Worm (Caenorhabditis elegans) whole organism, L3 larva: ENCODE measurements around the gene F22B3.10.

Experiments used
- aly-2 ChIP-seq: fragments of 150-350 bp; optimal IDR thresholded peaks from 2 replicates; lab custom pipeline; 2014; ENCODE audit warnings: missing biosample characterization, missing genetic modification characterization
- ama-1 ChIP-seq: fragments of 150-350 bp; optimal IDR thresholded peaks from 2 replicates; lab custom pipeline; 2018
- ceh-28 ChIP-seq: fragments of 150-350 bp; optimal IDR thresholded peaks from 2 replicates; lab custom pipeline; 2014; ENCODE audit warnings: missing biosample characterization, missing genetic modification reagents, missing genetic modification characterization
- ceh-82 ChIP-seq: fragments of 150-350 bp; optimal IDR thresholded peaks from 2 replicates; lab custom pipeline; 2014; ENCODE audit warnings: missing biosample characterization, missing genetic modification characterization
- ceh-9 ChIP-seq: sonication (generic microtip); optimal IDR thresholded peaks from 2 replicates; lab custom pipeline; 2018; ENCODE audit warnings: missing biosample characterization, missing genetic modification characterization
- daf-12 ChIP-seq: fragments of 150-350 bp; optimal IDR thresholded peaks from 2 replicates; lab custom pipeline; 2014; ENCODE audit warnings: missing biosample characterization, missing genetic modification reagents, missing genetic modification characterization
- egl-5 ChIP-seq: fragments of 150-350 bp; optimal IDR thresholded peaks from 2 replicates; lab custom pipeline; 2017; ENCODE audit warnings: missing biosample characterization, missing genetic modification reagents, missing genetic modification characterization, inconsistent platforms
- elt-1 ChIP-seq: fragments of 150-350 bp; optimal IDR thresholded peaks from 2 replicates; lab custom pipeline; 2014; ENCODE audit warnings: missing biosample characterization, missing genetic modification characterization
- elt-2 ChIP-seq: sonication (generic microtip); optimal IDR thresholded peaks from 2 replicates; lab custom pipeline; 2016; ENCODE audit warnings: missing genetic modification reagents, mild to moderate bottlenecking, missing genetic modification characterization, missing compliant biosample characterization
- eor-1 ChIP-seq, 2 experiments: fragments of 150-350 bp; optimal IDR thresholded peaks; 2 replicates each; lab custom pipeline; 2014 to 2018; ENCODE audit warnings: missing biosample characterization in 2 of 2, missing genetic modification characterization in 2 of 2
- fkh-10 ChIP-seq: sonication (generic microtip); optimal IDR thresholded peaks from 2 replicates; lab custom pipeline; 2017; ENCODE audit warnings: missing biosample characterization, missing genetic modification reagents, missing genetic modification characterization
- fkh-2 ChIP-seq: fragments of 150-350 bp; optimal IDR thresholded peaks from 2 replicates; lab custom pipeline; 2014; ENCODE audit warnings: missing biosample characterization, missing genetic modification reagents, missing genetic modification characterization
- fos-1 ChIP-seq: fragments of 150-350 bp; optimal IDR thresholded peaks from 2 replicates; lab custom pipeline; 2014; ENCODE audit warnings: missing biosample characterization, missing genetic modification characterization
- lin-15B ChIP-seq: fragments of 150-350 bp; optimal IDR thresholded peaks from 2 replicates; lab custom pipeline; 2014; ENCODE audit warnings: missing biosample characterization, missing genetic modification characterization
- lin-39 ChIP-seq: fragments of 150-350 bp; optimal IDR thresholded peaks from 2 replicates; lab custom pipeline; 2018; ENCODE audit warnings: missing biosample characterization, missing genetic modification reagents, missing genetic modification characterization
- lsy-12 ChIP-seq: sonication (generic microtip); optimal IDR thresholded peaks from 2 replicates; lab custom pipeline; 2016; ENCODE audit warnings: mild to moderate bottlenecking, missing genetic modification characterization, missing compliant biosample characterization
- mdl-1 ChIP-seq: fragments of 150-350 bp; optimal IDR thresholded peaks from 2 replicates; lab custom pipeline; 2014; ENCODE audit warnings: missing biosample characterization, missing genetic modification characterization
- mml-1 ChIP-seq: fragments of 150-350 bp; sonication (generic microtip); optimal IDR thresholded peaks from 3 replicates; lab custom pipeline; 2014; ENCODE audit warnings: missing biosample characterization, missing genetic modification characterization
- nhr-11 ChIP-seq: fragments of 150-350 bp; optimal IDR thresholded peaks from 2 replicates; lab custom pipeline; 2014; ENCODE audit warnings: missing biosample characterization, missing genetic modification characterization
- nhr-23 ChIP-seq: fragments of 150-350 bp; optimal IDR thresholded peaks from 2 replicates; lab custom pipeline; 2014; ENCODE audit warnings: missing biosample characterization, missing genetic modification reagents, missing genetic modification characterization
- nhr-25 ChIP-seq: sonication (generic microtip); optimal IDR thresholded peaks from 2 replicates; lab custom pipeline; 2017; ENCODE audit warnings: missing biosample characterization, missing genetic modification characterization
- nhr-43 ChIP-seq: sonication (generic microtip); optimal IDR thresholded peaks from 2 replicates; lab custom pipeline; 2016; ENCODE audit warnings: mild to moderate bottlenecking, missing genetic modification characterization, missing compliant biosample characterization; ENCODE audit not compliant: poor library complexity, severe bottlenecking
- nhr-67 ChIP-seq: fragments of 150-350 bp; optimal IDR thresholded peaks from 2 replicates; lab custom pipeline; 2014; ENCODE audit warnings: missing biosample characterization, missing genetic modification characterization
- nhr-76 ChIP-seq: fragments of 150-350 bp; sonication (generic microtip); optimal IDR thresholded peaks from 5 replicates; lab custom pipeline; 2014; ENCODE audit warnings: missing biosample characterization, missing genetic modification characterization
- nhr-77 ChIP-seq: fragments of 150-350 bp; optimal IDR thresholded peaks from 2 replicates; lab custom pipeline; 2014; ENCODE audit warnings: missing biosample characterization, missing genetic modification characterization
- pha-4 ChIP-seq: fragments of 150-350 bp; optimal IDR thresholded peaks from 2 replicates; lab custom pipeline; 2014; ENCODE audit warnings: missing biosample characterization, missing genetic modification reagents, missing genetic modification characterization
- pqm-1 ChIP-seq: fragments of 150-350 bp; optimal IDR thresholded peaks from 2 replicates; lab custom pipeline; 2017; ENCODE audit warnings: missing biosample characterization, missing genetic modification characterization, inconsistent platforms
- skn-1 ChIP-seq: fragments of 150-350 bp; optimal IDR thresholded peaks from 2 replicates; lab custom pipeline; 2014; ENCODE audit warnings: missing biosample characterization, missing genetic modification characterization
- snpc-4 ChIP-seq: fragments of 150-350 bp; optimal IDR thresholded peaks from 2 replicates; lab custom pipeline; 2014; ENCODE audit warnings: missing biosample characterization, missing genetic modification characterization
- unc-39 ChIP-seq: sonication (generic microtip); optimal IDR thresholded peaks from 4 replicates; lab custom pipeline; 2017; ENCODE audit warnings: missing biosample characterization, missing genetic modification characterization
- unc-62 ChIP-seq: fragments of 150-350 bp; sonication (generic microtip); optimal IDR thresholded peaks from 4 replicates; lab custom pipeline; 2014; ENCODE audit warnings: missing biosample characterization, missing genetic modification reagents, missing genetic modification characterization
- zag-1 ChIP-seq: fragments of 150-350 bp; optimal IDR thresholded peaks from 2 replicates; lab custom pipeline; 2014; ENCODE audit warnings: missing biosample characterization, missing genetic modification characterization
- ztf-11 ChIP-seq: fragments of 150-350 bp; optimal IDR thresholded peaks from 2 replicates; lab custom pipeline; 2014; ENCODE audit warnings: missing biosample characterization, missing genetic modification characterization
- ztf-4 ChIP-seq: fragments of 150-350 bp; optimal IDR thresholded peaks from 2 replicates; lab custom pipeline; 2014; ENCODE audit warnings: missing biosample characterization, missing genetic modification characterization

F22B3.10 gene

DNA sequence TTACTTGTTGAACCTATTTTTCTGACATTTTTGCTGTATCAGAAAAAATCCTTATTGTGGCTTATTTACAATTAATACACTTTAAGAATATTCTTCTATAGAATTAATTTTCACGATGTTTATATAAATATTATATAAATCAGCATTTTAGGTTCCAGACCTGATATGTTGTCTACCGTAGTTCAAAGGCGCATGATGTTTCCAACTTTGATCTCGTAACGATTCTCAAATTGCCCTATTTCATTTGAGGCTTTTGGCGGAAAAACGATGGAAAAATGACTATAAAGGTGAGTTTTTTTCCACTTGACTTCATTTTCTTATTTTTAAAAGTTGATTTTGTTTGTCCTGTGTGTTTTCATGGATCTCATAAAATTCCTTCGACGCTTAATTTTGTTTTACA is 4.7 kb downstream of the F22B3.10 start, which contains the start of gene gfat-2:
gfat-2 (plus strand) TSS at position 145 of the 400 bp plus-strand sequence.
- TF ChIP-seq egl-5 (tag; lab: Kevin White, UChicago), result no peak
- TF ChIP-seq aly-2 (tag; lab: Kevin White, UChicago), result no peak
- TF ChIP-seq elt-1 (tag; lab: Kevin White, UChicago), result no peak
- TF ChIP-seq zag-1, result no peak
- TF ChIP-seq skn-1, result no peak
- TF ChIP-seq mdl-1 (tag; lab: Kevin White, UChicago), result no peak
- no peak for TF ChIP-seq nhr-43 (tag; lab: Kevin White, UChicago)
- no peak for TF ChIP-seq nhr-11
- no peak for TF ChIP-seq nhr-77 (tag; lab: Kevin White, UChicago)
- no peak for TF ChIP-seq snpc-4 (tag; lab: Kevin White, UChicago)
- no peak for TF ChIP-seq elt-2 (tag; lab: Kevin White, UChicago)
- TF ChIP-seq unc-62 (GFP tag; lab: Kevin White, UChicago), result no peak
- no peak for TF ChIP-seq ceh-28 (tag; lab: Kevin White, UChicago)
- TF ChIP-seq ceh-82 (tag; lab: Kevin White, UChicago), result no peak
- no peak for TF ChIP-seq ama-1 (lab: Kevin White, UChicago)
- TF ChIP-seq fos-1 (tag; lab: Kevin White, UChicago), result no peak
- TF ChIP-seq ztf-4 (tag; lab: Kevin White, UChicago), result no peak
- no peak for TF ChIP-seq mml-1 (tag; lab: Kevin White, UChicago)
- no peak for TF ChIP-seq nhr-23 (tag; lab: Kevin White, UChicago)
- no peak for TF ChIP-seq nhr-25 (tag; lab: Kevin White, UChicago)

DNA sequence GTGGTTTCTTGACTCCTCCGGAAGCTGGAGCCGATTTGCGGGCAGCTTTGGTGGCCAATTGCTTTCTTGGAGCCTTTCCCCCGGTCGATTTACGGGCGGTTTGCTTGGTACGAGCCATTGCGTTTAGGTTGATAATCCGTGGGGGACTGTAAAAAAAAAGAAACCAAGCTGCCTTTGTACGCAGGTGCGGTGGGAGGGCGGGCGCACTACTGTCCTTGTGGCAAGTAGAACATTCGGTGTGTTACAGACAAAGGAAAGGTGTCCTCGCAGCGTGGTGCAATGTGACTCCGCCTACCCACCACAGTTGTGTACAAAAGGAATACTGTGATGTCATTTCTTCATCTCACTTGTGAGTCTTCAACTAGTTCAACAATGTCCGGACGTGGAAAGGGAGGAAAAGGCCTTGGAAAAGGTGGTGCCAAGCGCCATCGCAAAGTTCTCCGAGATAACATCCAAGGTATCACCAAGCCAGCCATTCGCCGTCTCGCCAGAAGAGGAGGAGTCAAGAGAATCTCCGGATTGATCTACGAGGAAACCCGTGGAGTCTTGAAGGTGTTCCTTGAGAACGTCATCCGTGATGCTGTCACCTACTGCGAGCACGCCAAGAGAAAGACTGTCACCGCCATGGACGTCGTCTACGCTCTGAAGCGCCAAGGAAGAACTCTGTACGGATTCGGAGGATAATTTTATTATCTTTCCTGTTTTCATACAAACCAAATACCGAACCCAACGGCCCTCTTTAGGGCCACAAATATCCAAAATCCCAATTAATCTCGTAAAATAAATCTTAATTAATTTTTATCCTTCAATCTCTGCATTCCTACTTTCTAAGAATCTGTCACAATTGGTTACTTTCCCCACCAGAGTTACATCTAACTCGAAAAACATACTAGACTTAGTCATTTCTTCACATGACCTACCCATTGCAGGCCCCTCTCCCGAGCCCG is 7.8 kb downstream of the F22B3.10 start, which contains the start of the genes his-63 and his-64:
his-63 (minus strand) TSS at position 118 of the 947 bp plus-strand sequence.
his-64 (plus strand) TSS at position 373 of the 947 bp plus-strand sequence.
- peak; percentile 23 for TF ChIP-seq nhr-25 (tag; lab: Kevin White, UChicago)

DNA sequence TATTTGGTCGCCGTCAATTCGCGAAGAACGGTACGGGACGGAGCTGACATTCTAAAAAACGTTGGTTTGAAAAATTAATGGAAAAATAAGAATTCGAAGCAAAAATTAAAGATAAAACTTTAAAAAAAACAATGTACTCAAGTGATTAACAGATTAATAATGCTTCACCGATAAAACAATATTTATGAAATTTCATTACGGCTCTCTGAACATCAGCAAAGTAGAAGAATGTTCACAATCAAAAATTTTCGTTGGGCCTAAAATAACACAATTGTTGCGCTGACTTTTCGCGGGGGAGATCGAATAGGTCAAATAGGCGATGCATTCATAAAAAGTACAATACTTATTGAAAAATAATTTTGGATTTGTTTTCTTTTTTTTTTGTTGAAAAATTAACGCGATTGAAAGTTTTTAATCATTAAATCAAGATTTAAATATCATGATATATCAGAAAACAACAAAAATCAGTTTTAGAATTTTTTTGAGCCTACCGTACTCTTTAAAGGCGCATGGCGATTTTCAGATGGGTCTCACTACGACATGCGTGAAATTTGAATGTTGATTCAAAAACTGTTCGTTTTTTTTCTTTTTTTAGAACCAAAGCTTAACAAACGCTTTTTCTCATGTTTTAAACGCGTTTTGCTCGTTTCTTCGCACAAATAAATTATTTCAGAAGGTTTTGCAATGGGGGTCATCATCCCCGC is 11.4 kb downstream of the F22B3.10 start, which contains the start of the genes memi-3 and cyp-31A2:
memi-3 (minus strand) TSS at position 51 of the 704 bp plus-strand sequence.
cyp-31A2 (plus strand) TSS at position 674 of the 704 bp plus-strand sequence.
- TF ChIP-seq lin-15B, result no peak
- TF ChIP-seq ceh-28 (tag; lab: Kevin White, UChicago), result no peak
- TF ChIP-seq daf-12 (tag; lab: Kevin White, UChicago), result no peak
- TF ChIP-seq mml-1 (tag; lab: Kevin White, UChicago), result no peak
- TF ChIP-seq nhr-43 (tag; lab: Kevin White, UChicago), result no peak
- no peak for TF ChIP-seq ztf-11 (tag; lab: Kevin White, UChicago)
- TF ChIP-seq ceh-82 (tag; lab: Kevin White, UChicago), result no peak
- no peak for TF ChIP-seq fos-1 (tag; lab: Kevin White, UChicago)
- TF ChIP-seq lsy-12, result no peak
- no peak for TF ChIP-seq nhr-76 (tag; lab: Kevin White, UChicago)
- no peak for TF ChIP-seq elt-1 (tag; lab: Kevin White, UChicago)
- TF ChIP-seq fkh-2 (tag; lab: Kevin White, UChicago), result no peak
- no peak for TF ChIP-seq ceh-9 (tag; lab: Kevin White, UChicago)
- TF ChIP-seq zag-1, result no peak
- no peak for TF ChIP-seq nhr-67 (tag; lab: Kevin White, UChicago)
- no peak for TF ChIP-seq skn-1
- TF ChIP-seq eor-1 (tag; optimal IDR thresholded peaks at IDR 0.05; lab: Kevin White, UChicago), result no peak
- TF ChIP-seq pha-4, result no peak
- no peak for TF ChIP-seq nhr-23 (tag; lab: Kevin White, UChicago)

- TF ChIP-seq nhr-11 (no peak), aly-2 (tag; lab: Kevin White, UChicago) (no peak), ceh-28 (tag; lab: Kevin White, UChicago) (no peak), fkh-10 (GFP tag; lab: Kevin White, UChicago) (no peak), mml-1 (tag; lab: Kevin White, UChicago) (no peak), nhr-25 (tag; lab: Kevin White, UChicago) (no peak), lin-15B (no peak), ztf-11 (tag; lab: Kevin White, UChicago) (no peak), ztf-4 (tag; lab: Kevin White, UChicago) (no peak), pqm-1 (tag; lab: Kevin White, UChicago) (no peak), lsy-12 (no peak), eor-1 (tag; optimal IDR thresholded peaks at IDR 0.05; lab: Kevin White, UChicago) (no peak), lin-39 (tag; lab: Kevin White, UChicago) (no peak), unc-39 (no peak), elt-1 (tag; lab: Kevin White, UChicago) (no peak), skn-1 (no peak)
- TF ChIP-seq, all 47 proteins: peak for 0
These were observed 13.3 kb downstream of the F22B3.10 start for ce11 chrIV:11401482-11401881.
